Fruit fly (Drosophila melanogaster) whole organism, embryonic: ENCODE measurements around the gene CheA29a.
A peak's percentile ranks its signal among the peaks of the same experiment; 100 is the strongest.

Experiments used
- Bteb2 ChIP-seq: fragments of 200-800 bp; sonication (Bioruptor generic); optimal IDR thresholded peaks from 2 replicates; lab custom pipeline; 2016; ENCODE audit warnings: missing biosample characterization, missing genetic modification characterization
- CG10147 ChIP-seq: fragments of 200-800 bp; sonication (Bioruptor generic); optimal IDR thresholded peaks from 2 replicates; lab custom pipeline; 2019; ENCODE audit warnings: missing biosample characterization, mild to moderate bottlenecking, missing genetic modification characterization, moderate library complexity
- CG10959 ChIP-seq: fragments of 200-800 bp; sonication (Bioruptor generic); IDR thresholded peaks from 2 replicates; pipeline ENCODE4 v1.3.6; 2022; ENCODE audit warnings: missing biosample characterization, missing genetic modification characterization
- CG11247 ChIP-seq: fragments of 200-800 bp; sonication (Bioruptor generic); IDR thresholded peaks from 2 replicates; pipeline ENCODE4 v1.3.6; 2022; ENCODE audit warnings: missing biosample characterization, missing genetic modification characterization
- CG11723 ChIP-seq: fragments of 200-800 bp; sonication (Bioruptor generic); optimal IDR thresholded peaks from 2 replicates; lab custom pipeline; 2017; ENCODE audit warnings: missing biosample characterization, mild to moderate bottlenecking, missing genetic modification characterization
- CG13624 ChIP-seq: fragments of 200-800 bp; sonication (Bioruptor generic); optimal IDR thresholded peaks from 2 replicates; lab custom pipeline; 2016; ENCODE audit warnings: missing biosample characterization, missing genetic modification characterization
- CG16813 ChIP-seq: fragments of 200-800 bp; sonication (Bioruptor generic); IDR thresholded peaks from 3 replicates; pipeline ENCODE4 v1.3.6; 2022; ENCODE audit warnings: missing biosample characterization, missing genetic modification characterization; ENCODE audit not compliant: partially characterized antibody
- CG17802 ChIP-seq: fragments of 200-800 bp; sonication (Bioruptor generic); optimal IDR thresholded peaks from 2 replicates; lab custom pipeline; 2018; ENCODE audit warnings: missing biosample characterization, mild to moderate bottlenecking, missing genetic modification characterization, moderate library complexity
- CG2199 ChIP-seq: fragments of 200-800 bp; sonication (Bioruptor generic); IDR thresholded peaks from 3 replicates; pipeline ENCODE4 v1.3.6; 2022; ENCODE audit warnings: missing biosample characterization, missing genetic modification characterization
- CG2202 ChIP-seq: fragments of 200-800 bp; sonication (Bioruptor generic); optimal IDR thresholded peaks from 2 replicates; lab custom pipeline; 2018; ENCODE audit warnings: missing biosample characterization, mild to moderate bottlenecking, missing genetic modification characterization
- CG33213 ChIP-seq: fragments of 200-800 bp; sonication (Bioruptor generic); optimal IDR thresholded peaks from 3 replicates; lab custom pipeline; 2016; ENCODE audit warnings: missing biosample characterization, missing genetic modification characterization
- CG34376 ChIP-seq: fragments of 200-800 bp; sonication (Bioruptor generic); optimal IDR thresholded peaks from 2 replicates; lab custom pipeline; 2018; ENCODE audit warnings: missing biosample characterization, mild to moderate bottlenecking, missing genetic modification characterization
- CG6175 ChIP-seq: fragments of 200-800 bp; sonication (Bioruptor generic); IDR thresholded peaks from 3 replicates; pipeline ENCODE4 v1.3.6; 2022; ENCODE audit warnings: missing biosample characterization, missing genetic modification characterization
- CG6689 ChIP-seq: fragments of 200-800 bp; sonication (Bioruptor generic); IDR thresholded peaks from 2 replicates; pipeline ENCODE4 v1.3.6; 2022; ENCODE audit warnings: missing biosample characterization, missing genetic modification characterization
- CG7271 ChIP-seq: fragments of 200-800 bp; sonication (Bioruptor generic); optimal IDR thresholded peaks from 2 replicates; lab custom pipeline; 2018; ENCODE audit warnings: missing biosample characterization, mild to moderate bottlenecking, missing genetic modification characterization, moderate library complexity
- CG7839 ChIP-seq: fragments of 200-800 bp; sonication (Bioruptor generic); optimal IDR thresholded peaks from 3 replicates; lab custom pipeline; 2018; ENCODE audit warnings: missing biosample characterization, mild to moderate bottlenecking, missing genetic modification characterization, moderate library complexity
- CG9876 ChIP-seq: fragments of 200-800 bp; sonication (Bioruptor generic); optimal IDR thresholded peaks from 2 replicates; lab custom pipeline; 2016; ENCODE audit warnings: missing biosample characterization, missing genetic modification characterization
- CTCF ChIP-seq: fragments of 200-800 bp; sonication (Bioruptor generic); optimal IDR thresholded peaks from 2 replicates; lab custom pipeline; 2017; ENCODE audit warnings: missing biosample characterization, mild to moderate bottlenecking, missing genetic modification characterization, moderate library complexity
- E2f1 ChIP-seq: fragments of 200-800 bp; sonication (Bioruptor generic); IDR thresholded peaks from 2 replicates; pipeline ENCODE4 v1.3.6; 2022; ENCODE audit warnings: missing biosample characterization, missing genetic modification characterization
- HLH3B ChIP-seq: fragments of 200-800 bp; sonication (Bioruptor generic); IDR thresholded peaks from 2 replicates; pipeline ENCODE4 v1.3.6; 2022; ENCODE audit warnings: missing biosample characterization, missing genetic modification characterization
- Hr3 ChIP-seq: fragments of 200-800 bp; sonication (Bioruptor generic); optimal IDR thresholded peaks from 3 replicates; lab custom pipeline; 2016; ENCODE audit warnings: missing biosample characterization, missing genetic modification characterization
- Lhr ChIP-seq: fragments of 200-800 bp; sonication (Bioruptor generic); optimal IDR thresholded peaks from 3 replicates; lab custom pipeline; 2017; ENCODE audit warnings: mild to moderate bottlenecking, missing biosample characterization, missing genetic modification reagents, missing genetic modification characterization
- Lim3 ChIP-seq: fragments of 200-800 bp; sonication (Bioruptor generic); IDR thresholded peaks from 2 replicates; pipeline ENCODE4 v1.3.6; 2022; ENCODE audit warnings: missing biosample characterization, missing genetic modification characterization
- MESR4 ChIP-seq: fragments of 200-800 bp; sonication (Bioruptor generic); optimal IDR thresholded peaks from 2 replicates; lab custom pipeline; 2018; ENCODE audit warnings: missing biosample characterization, mild to moderate bottlenecking, missing genetic modification characterization, moderate library complexity
- Meics ChIP-seq: fragments of 200-800 bp; sonication (Bioruptor generic); optimal IDR thresholded peaks from 2 replicates; lab custom pipeline; 2017; ENCODE audit warnings: missing biosample characterization, mild to moderate bottlenecking, missing genetic modification characterization
- NfI ChIP-seq: fragments of 200-800 bp; sonication (Bioruptor generic); optimal IDR thresholded peaks from 3 replicates; lab custom pipeline; 2018; ENCODE audit warnings: missing biosample characterization, mild to moderate bottlenecking, missing genetic modification characterization, moderate library complexity
- Spps ChIP-seq: fragments of 200-800 bp; sonication (Bioruptor generic); optimal IDR thresholded peaks from 2 replicates; lab custom pipeline; 2018; ENCODE audit warnings: missing biosample characterization, mild to moderate bottlenecking, missing genetic modification characterization
- Stat92E ChIP-seq, 3 experiments: fragments of >200 bp in 2 of 3; fragments of 200-800 bp in 1 of 3; sonication (Bioruptor generic) in 1 of 3; optimal IDR thresholded peaks; 2 replicates each; lab custom pipeline; 2017 to 2019; ENCODE audit warnings: missing biosample characterization in 3 of 3, missing genetic modification characterization in 3 of 3, mild to moderate bottlenecking in 1 of 3, moderate library complexity in 1 of 3
- Taf1 ChIP-seq: fragments of 200-800 bp; sonication (Bioruptor generic); IDR thresholded peaks from 2 replicates; pipeline ENCODE4 v1.3.6; 2022; ENCODE audit warnings: missing biosample characterization, missing genetic modification characterization
- Tbp ChIP-seq: fragments of >200 bp; optimal IDR thresholded peaks from 2 replicates; lab custom pipeline; 2018; ENCODE audit warnings: missing biosample characterization, missing genetic modification characterization
- Xrp1 ChIP-seq: fragments of 200-800 bp; sonication (Bioruptor generic); IDR thresholded peaks from 2 replicates; pipeline ENCODE4 v1.3.6; 2022; ENCODE audit warnings: missing biosample characterization, missing genetic modification characterization
- bab2 ChIP-seq: fragments of 200-800 bp; sonication (Bioruptor generic); optimal IDR thresholded peaks from 2 replicates; lab custom pipeline; 2016; ENCODE audit warnings: missing biosample characterization, missing genetic modification characterization
- bcd ChIP-seq: fragments of 200-800 bp; sonication (Bioruptor generic); optimal IDR thresholded peaks from 2 replicates; lab custom pipeline; 2017; ENCODE audit warnings: missing biosample characterization, mild to moderate bottlenecking, missing genetic modification characterization
- chif ChIP-seq, 2 experiments: fragments of 200-800 bp; sonication (Bioruptor generic); optimal IDR thresholded peaks; 3 replicates each; lab custom pipeline; 2016; ENCODE audit warnings: missing biosample characterization in 2 of 2, missing genetic modification characterization in 2 of 2
- crp ChIP-seq, 2 experiments: fragments of 200-800 bp; sonication (Bioruptor generic); optimal IDR thresholded peaks; 2 replicates in 1 of 2; 3 replicates in 1 of 2; lab custom pipeline; 2017; ENCODE audit warnings: missing biosample characterization in 2 of 2, missing genetic modification characterization in 2 of 2, mild to moderate bottlenecking in 1 of 2, moderate library complexity in 1 of 2
- disco-r ChIP-seq: fragments of 200-800 bp; sonication (Bioruptor generic); optimal IDR thresholded peaks from 2 replicates; lab custom pipeline; 2016; ENCODE audit warnings: missing biosample characterization, missing genetic modification characterization
- gsb ChIP-seq: fragments of 200-800 bp; sonication (Bioruptor generic); IDR thresholded peaks from 2 replicates; pipeline ENCODE4 v1.3.6; 2022; ENCODE audit warnings: missing biosample characterization, missing genetic modification characterization
- insv ChIP-seq, 2 experiments: fragments of 200-800 bp; sonication (Bioruptor generic); optimal IDR thresholded peaks; 3 replicates each; lab custom pipeline; 2016 to 2018; ENCODE audit warnings: missing biosample characterization in 2 of 2, missing genetic modification characterization in 2 of 2
- kni ChIP-seq: fragments of 200-800 bp; sonication (Bioruptor generic); optimal IDR thresholded peaks from 3 replicates; lab custom pipeline; 2017; ENCODE audit warnings: mild to moderate bottlenecking, missing biosample characterization, missing genetic modification reagents, missing genetic modification characterization
- mld ChIP-seq: fragments of 200-800 bp; sonication (Bioruptor generic); IDR thresholded peaks from 3 replicates; pipeline ENCODE4 v1.3.6; 2022; ENCODE audit warnings: missing biosample characterization, missing genetic modification characterization; ENCODE audit not compliant: partially characterized antibody
- p53 ChIP-seq: fragments of 200-800 bp; sonication (Bioruptor generic); optimal IDR thresholded peaks from 2 replicates; lab custom pipeline; 2016; ENCODE audit warnings: missing biosample characterization, missing genetic modification characterization
- pho ChIP-seq: fragments of 200-800 bp; sonication (Bioruptor generic); optimal IDR thresholded peaks from 2 replicates; lab custom pipeline; 2016; ENCODE audit warnings: missing biosample characterization, missing genetic modification characterization
- pum ChIP-seq: fragments of 200-800 bp; sonication (Bioruptor generic); optimal IDR thresholded peaks from 2 replicates; lab custom pipeline; 2016; ENCODE audit warnings: missing biosample characterization, missing genetic modification characterization
- pzg ChIP-seq: fragments of 200-800 bp; sonication (Bioruptor generic); optimal IDR thresholded peaks from 3 replicates; lab custom pipeline; 2018; ENCODE audit warnings: missing biosample characterization, mild to moderate bottlenecking, missing genetic modification characterization, moderate library complexity
- scrt ChIP-seq: fragments of 200-800 bp; sonication (Bioruptor generic); optimal IDR thresholded peaks from 2 replicates; lab custom pipeline; 2018; ENCODE audit warnings: missing biosample characterization, mild to moderate bottlenecking, missing genetic modification characterization, moderate library complexity
- slp2 ChIP-seq: fragments of 200-800 bp; sonication (Bioruptor generic); optimal IDR thresholded peaks from 2 replicates; lab custom pipeline; 2016; ENCODE audit warnings: missing biosample characterization, missing genetic modification characterization
- tgo ChIP-seq: fragments of 200-800 bp; sonication (Bioruptor generic); IDR thresholded peaks from 3 replicates; pipeline ENCODE4 v1.3.6; 2022; ENCODE audit warnings: missing biosample characterization, missing genetic modification characterization
- tin ChIP-seq: fragments of 200-800 bp; sonication (Bioruptor generic); optimal IDR thresholded peaks from 3 replicates; lab custom pipeline; 2016; ENCODE audit warnings: missing biosample characterization, missing genetic modification characterization
- unc-4 ChIP-seq: fragments of 200-800 bp; sonication (Bioruptor generic); IDR thresholded peaks from 2 replicates; pipeline ENCODE4 v1.3.6; 2022; ENCODE audit warnings: missing biosample characterization, missing genetic modification characterization; ENCODE audit not compliant: partially characterized antibody
- vnd ChIP-seq: fragments of 200-800 bp; sonication (Bioruptor generic); IDR thresholded peaks from 3 replicates; pipeline ENCODE4 v1.3.6; 2022; ENCODE audit warnings: missing biosample characterization, missing genetic modification characterization; ENCODE audit not compliant: partially characterized antibody
- wdn ChIP-seq: fragments of 200-800 bp; sonication (Bioruptor generic); IDR thresholded peaks from 2 replicates; pipeline ENCODE4 v1.3.6; 2022; ENCODE audit warnings: missing biosample characterization, missing genetic modification characterization

Gene CheA29a

dm6 chr2L:8514748-8515147 lies 37.6 kb downstream of the CheA29a start, which contains the start of the genes CG13097 and PIG-U (continued):
- TF ChIP-seq CG7839 = peak; percentile 75
- peak; percentile 3 for TF ChIP-seq MESR4 (GFP tag; lab: Kevin White, UChicago)
- TF ChIP-seq tin (GFP tag; lab: Kevin White, UChicago) = peak; percentile 88
- TF ChIP-seq slp2 (GFP tag; lab: Kevin White, UChicago) = peak; percentile 13
- TF ChIP-seq Stat92E (GFP tag; optimal IDR thresholded peaks at IDR 0.05; lab: Kevin White, UChicago) = peak in 1 of 3 experiments; percentile 23
- TF ChIP-seq kni (GFP tag; lab: Kevin White, UChicago) = no peak
- TF ChIP-seq CG7271 (tag; lab: Kevin White, UChicago) = peak; percentile 33
- peak; percentile 96 for TF ChIP-seq unc-4
- peak; percentile 35 for TF ChIP-seq CG9876
- peak; percentile 74 for TF ChIP-seq pum (GFP tag; lab: Kevin White, UChicago)
- no peak for TF ChIP-seq Tbp (GFP tag; lab: Kevin White, UChicago)
- TF ChIP-seq CTCF (GFP tag; lab: Kevin White, UChicago) = peak; percentile 13
- no peak for TF ChIP-seq gsb (GFP tag; lab: Robert Waterston, UW)
- peak; percentile 80 for TF ChIP-seq CG10147 (GFP tag; lab: Kevin White, UChicago)
- TF ChIP-seq CG13624 (GFP tag; lab: Kevin White, UChicago) = peak; percentile 81
- 0 out of 3 replicates have a peak, but pooled peaks have one; percentile 41 for TF ChIP-seq CG6175 (GFP tag; lab: Robert Waterston, UW)
- peak; percentile 78 for TF ChIP-seq CG33213 (GFP tag; lab: Kevin White, UChicago)
- TF ChIP-seq vnd (GFP tag; lab: Robert Waterston, UW) = peak; percentile 90
- peak; percentile 55 for TF ChIP-seq CG2202 (tag; lab: Kevin White, UChicago)
- no peak for TF ChIP-seq CG11723
- peak; percentile 83 for TF ChIP-seq CG34376
- TF ChIP-seq Lhr (GFP tag; lab: Kevin White, UChicago) = peak; percentile 62
- TF ChIP-seq crp (GFP tag; optimal IDR thresholded peaks at IDR 0.05; lab: Kevin White, UChicago) = peak; percentile 22 to 88
- 0 out of 3 replicates have a peak, but pooled peaks have one; percentile 10 for TF ChIP-seq CG2199
- TF ChIP-seq Spps = peak; percentile 57
- TF ChIP-seq wdn = peak; percentile 78; the same call in 1 of the 2 replicates
- peak; percentile 6 for TF ChIP-seq p53
- TF ChIP-seq CG6689 (GFP tag; lab: Robert Waterston, UW) = peak; percentile 78
- TF ChIP-seq CG17802 (tag; lab: Kevin White, UChicago) = no peak
- peak; percentile 83 for TF ChIP-seq tgo (GFP tag; lab: Robert Waterston, UW)
- TF ChIP-seq Meics = peak; percentile 71
- TF ChIP-seq Hr3 (GFP tag; lab: Kevin White, UChicago) = peak; percentile 77
- TF ChIP-seq Xrp1 (GFP tag; lab: Robert Waterston, UW) = peak; percentile 81
- TF ChIP-seq scrt (GFP tag; lab: Kevin White, UChicago) = peak; percentile 66
- peak; percentile 70 for TF ChIP-seq Taf1 (GFP tag; lab: Robert Waterston, UW)
- TF ChIP-seq mld (GFP tag; lab: Robert Waterston, UW) = peak; percentile 74; the same call in 1 of the 3 replicates
- peak; percentile 30 for TF ChIP-seq disco-r (GFP tag; lab: Kevin White, UChicago)
- TF ChIP-seq CG16813 (GFP tag; lab: Robert Waterston, UW) = peak; percentile 94
- peak; percentile 78 for TF ChIP-seq E2f1 (GFP tag; lab: Robert Waterston, UW)
- peak; percentile 84 for TF ChIP-seq bab2 (GFP tag; lab: Kevin White, UChicago)
- peak; percentile 43 to 71 for TF ChIP-seq chif (GFP tag; optimal IDR thresholded peaks at IDR 0.05; lab: Kevin White, UChicago)
- peak; percentile 58; the same call in 1 of the 2 replicates for TF ChIP-seq CG10959 (GFP tag; lab: Robert Waterston, UW)
- peak; percentile 67; the same call in 1 of the 2 replicates for TF ChIP-seq HLH3B (GFP tag; lab: Robert Waterston, UW)
- TF ChIP-seq CG11247 (GFP tag; lab: Robert Waterston, UW) = peak; percentile 77
- TF ChIP-seq pzg (GFP tag; lab: Kevin White, UChicago) = peak; percentile 64
- no peak for TF ChIP-seq Lim3 (GFP tag; lab: Robert Waterston, UW)
- TF ChIP-seq insv (GFP tag; optimal IDR thresholded peaks at IDR 0.05; lab: Kevin White, UChicago) = peak in 1 of 2 experiments; percentile 13
- TF ChIP-seq Bteb2 (GFP tag; lab: Kevin White, UChicago) = peak; percentile 65
- peak; percentile 70 for TF ChIP-seq NfI (GFP tag; lab: Kevin White, UChicago)
- no peak for TF ChIP-seq bcd
- peak; percentile 74 for TF ChIP-seq pho
